Worm (Caenorhabditis elegans): ENCODE data around the gene Y54E2A.8.
A peak's percentile ranks its signal among the peaks of the same experiment; 100 is the strongest.

The Y54E2A.8 gene

DNA sequence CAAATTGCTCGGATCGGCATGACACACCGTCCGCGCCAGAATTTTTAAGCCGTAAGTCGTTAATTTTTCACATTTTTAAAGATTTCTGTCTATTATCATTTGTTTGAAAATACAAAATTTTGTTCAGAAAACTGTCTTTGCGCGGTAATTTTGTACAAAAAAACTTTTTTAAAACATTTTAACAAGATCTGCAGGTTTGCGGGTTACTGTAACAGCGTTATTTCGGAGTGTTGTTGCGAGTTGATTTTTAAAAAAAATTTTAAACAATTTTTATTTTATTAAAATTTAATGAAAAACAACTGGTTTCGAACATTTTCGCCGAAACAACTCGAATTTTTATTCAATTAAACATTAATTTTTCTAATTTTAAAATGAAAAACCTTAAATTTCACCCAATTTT is 35.0 kb downstream of the Y54E2A.8 start:
- TF ChIP-seq ztf-29 (GFP tag; IDR thresholded peaks at IDR 0.05) (no peak), ref-1 (GFP tag; conservative IDR thresholded peaks at IDR 0.05) (no peak), flt-1 (GFP tag; IDR thresholded peaks at IDR 0.05) (no peak)

DNA sequence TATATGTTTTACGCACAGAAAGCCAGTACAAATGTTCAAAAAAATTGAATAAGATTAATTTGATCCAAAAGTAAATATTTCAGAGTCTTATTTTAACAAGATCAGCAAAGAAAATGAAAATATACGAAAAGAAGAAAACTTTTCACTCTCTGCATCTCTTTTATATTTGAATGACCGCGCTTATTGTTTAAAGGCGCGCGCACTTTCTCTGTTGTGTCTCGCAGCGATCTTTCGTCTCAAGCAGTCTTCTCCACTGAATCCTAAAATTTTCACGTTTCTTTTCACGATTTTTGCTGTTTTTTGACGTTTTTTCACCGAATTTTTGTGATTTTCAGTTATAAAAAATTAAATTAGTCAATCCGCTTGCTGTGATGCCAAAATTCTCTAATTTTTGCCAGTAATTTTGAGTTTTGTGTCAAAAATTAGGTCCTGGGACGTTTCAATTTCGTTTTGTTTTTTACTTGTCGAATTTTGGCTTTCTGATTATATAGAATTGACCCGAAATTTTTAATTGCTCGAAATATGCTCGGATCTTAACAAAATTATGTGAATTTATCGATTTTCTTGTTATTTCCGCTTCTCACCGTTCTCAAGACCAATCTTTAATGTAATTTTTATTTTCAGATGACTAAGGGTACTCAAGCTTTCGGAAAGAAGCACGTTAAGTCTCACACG is 36.9 kb downstream of the Y54E2A.8 start, which contains the start of gene W01D2.1:
TSS of gene W01D2.1 (plus strand) at position 625 of the 675 bp plus-strand sequence.
- no peak for TF ChIP-seq ztf-23 (GFP tag; IDR thresholded peaks at IDR 0.05)
- TF ChIP-seq ref-1 (GFP tag; conservative IDR thresholded peaks at IDR 0.05): no peak
- no peak for TF ChIP-seq T22C8.4 (GFP tag; IDR thresholded peaks at IDR 0.05)
- TF ChIP-seq med-1 (GFP tag; optimal IDR thresholded peaks at IDR 0.05; ENCODE audit: insufficient read depth): no peak
- TF ChIP-seq flt-1 (GFP tag; IDR thresholded peaks at IDR 0.05): no peak
- no peak for TF ChIP-seq tab-1 (GFP tag; IDR thresholded peaks at IDR 0.05)
- no peak for TF ChIP-seq klf-2 (GFP tag; conservative IDR thresholded peaks at IDR 0.05)
- no peak for TF ChIP-seq cog-1 (tag; optimal IDR thresholded peaks at IDR 0.05)

DNA sequence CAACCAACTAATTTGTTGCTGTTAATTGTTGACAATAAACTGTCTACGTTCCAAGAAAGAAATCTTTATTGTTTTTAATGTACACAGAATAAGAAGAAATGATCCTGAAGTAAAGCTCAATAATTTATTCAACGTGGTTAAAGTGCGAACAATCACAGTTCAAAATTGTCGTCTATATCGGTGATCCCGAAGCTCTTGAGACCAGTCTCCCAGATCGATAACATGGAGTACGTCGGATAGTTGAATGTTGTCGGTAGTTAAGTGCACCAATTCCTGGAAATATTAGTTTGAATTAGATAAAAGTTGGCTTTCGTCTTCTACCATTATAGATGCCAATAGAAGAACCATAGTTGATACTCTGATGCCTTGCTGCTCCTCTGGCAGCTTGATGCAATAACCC is 37.9 kb downstream of the Y54E2A.8 start:
- TF ChIP-seq ztf-23 (GFP tag; IDR thresholded peaks at IDR 0.05) (no peak), flt-1 (GFP tag; IDR thresholded peaks at IDR 0.05) (no peak), tab-1 (GFP tag; IDR thresholded peaks at IDR 0.05) (no peak)

DNA sequence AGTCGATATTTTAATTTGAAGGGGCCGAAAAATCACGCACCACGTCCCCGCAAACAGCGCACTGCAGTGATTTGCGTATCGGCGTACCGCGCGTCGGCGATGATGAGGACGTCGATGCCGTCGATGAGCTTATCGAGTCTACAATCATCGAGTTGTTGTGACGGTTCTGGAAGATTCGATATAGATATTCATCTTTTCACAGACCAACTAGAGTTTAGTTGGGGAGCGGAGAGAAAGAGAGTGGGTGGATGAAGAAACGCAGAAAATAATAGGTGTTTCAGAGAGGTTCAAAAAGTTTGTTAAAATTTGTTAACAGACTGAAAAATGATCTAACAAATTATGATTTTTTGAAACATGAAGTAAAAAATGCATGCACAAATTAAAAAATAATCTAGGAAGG is 40.2 kb downstream of the Y54E2A.8 start, which contains the start of gene nhr-61:
TSS of gene nhr-61 (minus strand) at position 168 of the 400 bp plus-strand sequence.
- TF ChIP-seq tab-1 (GFP tag; IDR thresholded peaks at IDR 0.05): no peak
- TF ChIP-seq med-1 (GFP tag; optimal IDR thresholded peaks at IDR 0.05; ENCODE audit: insufficient read depth): no peak
- no peak for TF ChIP-seq ztf-23 (GFP tag; IDR thresholded peaks at IDR 0.05)
- no peak for TF ChIP-seq ref-1 (GFP tag; conservative IDR thresholded peaks at IDR 0.05)
- no peak for TF ChIP-seq flt-1 (GFP tag; IDR thresholded peaks at IDR 0.05)
- no peak for TF ChIP-seq T22C8.4 (GFP tag; IDR thresholded peaks at IDR 0.05)

DNA sequence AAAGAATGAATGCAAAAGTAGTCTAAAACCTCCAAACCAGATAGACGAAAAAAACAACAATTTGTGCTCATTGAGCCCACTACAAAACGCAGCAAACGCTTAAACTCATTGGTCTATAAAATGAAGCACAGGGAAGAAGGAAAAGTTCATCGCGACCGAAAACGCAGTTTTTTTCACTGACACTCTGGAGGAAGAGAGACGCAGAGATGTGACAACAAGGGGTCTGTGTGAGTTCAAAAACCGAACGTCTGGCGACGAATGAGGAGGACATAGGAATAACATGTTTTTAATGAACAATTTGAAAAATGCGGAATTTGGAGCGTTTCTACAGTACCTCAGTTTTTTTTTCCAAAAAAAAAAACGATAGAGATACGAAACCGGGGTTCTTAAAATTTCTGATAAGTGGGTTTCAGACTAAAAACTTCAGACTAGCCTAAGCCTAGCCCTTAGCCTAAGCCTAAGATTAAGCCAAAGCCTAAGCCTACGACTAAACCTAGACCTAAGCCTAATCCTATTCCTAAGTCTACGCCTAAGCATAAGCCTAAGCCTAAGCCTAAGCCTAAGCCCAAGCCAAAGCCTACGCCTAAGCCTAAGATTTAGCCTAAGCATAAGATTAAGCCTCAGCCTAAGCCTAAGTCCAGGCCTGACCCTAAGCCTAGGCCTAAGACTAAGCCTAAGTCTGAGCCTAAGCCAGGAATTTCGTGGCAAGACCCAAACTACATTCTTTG is 41.3 kb downstream of the Y54E2A.8 start:
- no peak for TF ChIP-seq med-1 (GFP tag; optimal IDR thresholded peaks at IDR 0.05; ENCODE audit: insufficient read depth)
- TF ChIP-seq T22C8.4 (GFP tag; IDR thresholded peaks at IDR 0.05): no peak
- TF ChIP-seq ztf-23 (GFP tag; IDR thresholded peaks at IDR 0.05): no peak
- TF ChIP-seq ref-1 (GFP tag; conservative IDR thresholded peaks at IDR 0.05): no peak
- TF ChIP-seq tab-1 (GFP tag; IDR thresholded peaks at IDR 0.05): no peak
- no peak for TF ChIP-seq cog-1 (tag; optimal IDR thresholded peaks at IDR 0.05)
- 0 out of 2 replicates have a peak, but pooled peaks have one; percentile 36 for TF ChIP-seq flt-1 (GFP tag; IDR thresholded peaks at IDR 0.05)
- TF ChIP-seq ztf-29 (GFP tag; IDR thresholded peaks at IDR 0.05): peak; percentile 28; the same call in 1 of the 2 replicates
- TF ChIP-seq klf-2 (GFP tag; conservative IDR thresholded peaks at IDR 0.05): no peak

DNA sequence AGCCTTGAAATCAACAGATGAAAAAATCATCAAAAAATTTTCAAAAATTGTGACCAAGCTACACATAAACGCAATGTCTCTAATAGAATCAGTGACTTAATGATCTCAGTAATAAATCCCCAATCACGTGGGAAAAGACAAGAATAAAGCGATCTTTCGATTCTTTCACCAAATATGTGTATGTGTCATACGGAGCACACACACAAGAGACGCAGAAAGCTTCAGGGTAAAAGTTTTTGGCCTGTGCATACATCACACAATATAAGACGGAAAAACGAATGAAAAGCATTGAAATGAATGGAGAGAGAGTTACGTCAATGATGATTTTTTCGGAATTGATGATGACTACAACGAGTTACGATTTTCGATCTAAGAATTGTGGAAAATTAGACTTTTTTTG is 42.3 kb downstream of the Y54E2A.8 start:
- no peak for TF ChIP-seq T22C8.4 (GFP tag; IDR thresholded peaks at IDR 0.05)
- no peak for TF ChIP-seq med-1 (GFP tag; optimal IDR thresholded peaks at IDR 0.05; ENCODE audit: insufficient read depth)
- no peak for TF ChIP-seq ztf-29 (GFP tag; IDR thresholded peaks at IDR 0.05)
- TF ChIP-seq ztf-23 (GFP tag; IDR thresholded peaks at IDR 0.05): no peak
- no peak for TF ChIP-seq cog-1 (tag; optimal IDR thresholded peaks at IDR 0.05)
- no peak for TF ChIP-seq ref-1 (GFP tag; conservative IDR thresholded peaks at IDR 0.05)
- TF ChIP-seq flt-1 (GFP tag; IDR thresholded peaks at IDR 0.05): no peak
- no peak for TF ChIP-seq klf-2 (GFP tag; conservative IDR thresholded peaks at IDR 0.05)
- TF ChIP-seq tab-1 (GFP tag; IDR thresholded peaks at IDR 0.05): no peak

DNA sequence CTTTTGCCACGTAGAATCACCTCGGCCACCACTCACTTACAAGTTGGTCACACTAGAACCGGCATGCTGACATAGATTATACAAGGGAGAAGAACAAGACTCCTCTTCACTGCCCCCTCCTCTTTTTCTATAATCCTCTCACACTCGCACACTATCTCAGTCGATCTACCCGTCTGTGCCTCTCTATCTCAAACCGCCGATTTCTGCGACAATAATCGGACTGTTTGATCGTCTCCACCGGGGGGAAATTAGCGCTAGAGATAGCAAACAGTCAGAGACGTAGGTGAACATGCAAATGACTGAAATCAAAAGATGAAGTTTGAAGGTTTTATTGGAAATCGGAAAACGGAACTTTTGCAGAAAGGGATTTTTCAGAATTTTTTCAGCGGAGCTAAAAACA is 44.3 kb downstream of the Y54E2A.8 start:
- peak; percentile 70 for TF ChIP-seq cog-1 (tag; optimal IDR thresholded peaks at IDR 0.05)
- no peak for TF ChIP-seq T22C8.4 (GFP tag; IDR thresholded peaks at IDR 0.05)
- TF ChIP-seq flt-1 (GFP tag; IDR thresholded peaks at IDR 0.05): no peak

DNA sequence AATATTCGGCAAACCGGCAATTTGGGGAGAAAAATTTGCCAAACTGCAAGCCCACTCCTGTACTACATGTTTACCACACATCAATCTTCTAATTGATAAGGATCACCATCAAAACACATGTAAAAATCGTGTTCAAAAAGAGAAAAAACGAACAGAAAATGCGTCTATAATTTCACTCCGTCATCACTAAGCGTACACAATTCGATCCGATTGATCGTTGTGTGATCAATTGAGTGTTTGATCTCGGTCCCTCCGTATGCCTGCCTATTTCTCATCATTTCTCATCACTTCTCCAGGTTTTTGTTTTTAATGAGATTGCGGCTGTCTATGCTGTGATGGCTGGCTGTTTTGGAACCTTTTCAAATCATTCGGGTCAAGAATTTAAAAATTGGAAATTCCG is 47.3 kb downstream of the Y54E2A.8 start:
- TF ChIP-seq cog-1 (tag; optimal IDR thresholded peaks at IDR 0.05): no peak
- TF ChIP-seq ref-1 (GFP tag; conservative IDR thresholded peaks at IDR 0.05): no peak

DNA sequence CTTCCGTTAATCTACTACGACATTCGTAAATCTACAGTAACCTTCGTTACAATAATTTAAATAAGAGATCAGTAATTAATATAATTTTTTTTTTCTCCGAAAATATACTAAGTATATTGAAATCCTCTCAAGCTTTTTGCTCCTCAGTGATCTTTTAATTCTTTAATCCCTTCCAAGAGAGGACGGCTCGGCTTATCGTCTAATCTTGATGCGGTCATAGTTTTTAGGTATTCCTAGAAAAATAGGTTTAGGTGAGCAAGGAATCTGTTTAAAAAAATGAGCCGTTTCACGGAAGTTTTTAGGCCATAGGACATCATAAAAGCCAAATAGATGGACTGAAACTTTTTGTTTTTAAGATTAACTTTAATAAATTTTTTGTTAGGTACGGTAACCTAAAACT is 53.9 kb downstream of the Y54E2A.8 start:
- TF ChIP-seq ref-1 (GFP tag; conservative IDR thresholded peaks at IDR 0.05) (no peak), ztf-23 (GFP tag; IDR thresholded peaks at IDR 0.05) (no peak)

All from whole organism, midembryonic.